Worm (Caenorhabditis elegans) whole organism, late embryonic: Measurements from ENCODE around the gene rom-1.
A peak's percentile ranks its signal among the peaks of the same experiment; 100 is the strongest.

Experiments used
- C08G9.2 ChIP-seq: sonication (generic microtip); optimal IDR thresholded peaks from 2 replicates; lab custom pipeline; 2016; ENCODE audit warnings: mild to moderate bottlenecking, missing genetic modification characterization, moderate library complexity, missing compliant biosample characterization
- C38D4.7 ChIP-seq: fragments of 200-800 bp; sonication (Bioruptor generic); optimal IDR thresholded peaks from 2 replicates; lab custom pipeline; 2018; ENCODE audit warnings: mild to moderate bottlenecking, missing genetic modification characterization, moderate library complexity, missing compliant biosample characterization
- F13H6.1 ChIP-seq: sonication (generic microtip); optimal IDR thresholded peaks from 2 replicates; lab custom pipeline; 2016; ENCODE audit warnings: missing genetic modification characterization, missing compliant biosample characterization
- K02D7.2 ChIP-seq: sonication (generic microtip); optimal IDR thresholded peaks from 2 replicates; lab custom pipeline; 2017; ENCODE audit warnings: mild to moderate bottlenecking, missing genetic modification characterization, missing compliant biosample characterization
- K09A11.1 ChIP-seq: sonication (generic microtip); optimal IDR thresholded peaks from 2 replicates; lab custom pipeline; 2017; ENCODE audit warnings: antibody characterized with exemption, mild to moderate bottlenecking, missing genetic modification characterization, missing compliant biosample characterization; ENCODE audit not compliant: insufficient read depth
- T23F11.4 ChIP-seq: fragments of 200-800 bp; sonication (Bioruptor generic); optimal IDR thresholded peaks from 2 replicates; lab custom pipeline; 2018; ENCODE audit warnings: mild to moderate bottlenecking, missing genetic modification characterization, missing compliant biosample characterization
- Y22D7AL.16 ChIP-seq: sonication (generic microtip); optimal IDR thresholded peaks from 2 replicates; lab custom pipeline; 2016; ENCODE audit warnings: missing genetic modification characterization, missing compliant biosample characterization
- ceh-14 ChIP-seq: sonication (generic microtip); optimal IDR thresholded peaks from 2 replicates; lab custom pipeline; 2016; ENCODE audit warnings: missing genotype, missing genetic modification characterization, missing compliant biosample characterization
- ceh-19 ChIP-seq: fragments of 200-800 bp; sonication (Bioruptor generic); optimal IDR thresholded peaks from 2 replicates; lab custom pipeline; 2018; ENCODE audit warnings: mild to moderate bottlenecking, missing genetic modification characterization, missing compliant biosample characterization
- ceh-2 ChIP-seq: sonication (generic microtip); optimal IDR thresholded peaks from 2 replicates; lab custom pipeline; 2016; ENCODE audit warnings: missing genotype, missing genetic modification characterization, missing compliant biosample characterization
- ceh-22 ChIP-seq: sonication (generic microtip); optimal IDR thresholded peaks from 2 replicates; lab custom pipeline; 2017; ENCODE audit warnings: missing biosample characterization, missing genetic modification characterization
- ceh-24 ChIP-seq: sonication (generic microtip); optimal IDR thresholded peaks from 2 replicates; lab custom pipeline; 2016; ENCODE audit warnings: mild to moderate bottlenecking, missing genetic modification characterization, missing compliant biosample characterization
- ceh-30 ChIP-seq: fragments of 150-350 bp; optimal IDR thresholded peaks from 2 replicates; lab custom pipeline; 2014; ENCODE audit warnings: missing biosample characterization, missing genetic modification characterization
- ceh-31 ChIP-seq: sonication (generic microtip); optimal IDR thresholded peaks from 2 replicates; lab custom pipeline; 2016; ENCODE audit warnings: missing genetic modification characterization, missing compliant biosample characterization
- ceh-34 ChIP-seq: sonication (generic microtip); optimal IDR thresholded peaks from 2 replicates; lab custom pipeline; 2016; ENCODE audit warnings: mild to moderate bottlenecking, missing genetic modification characterization, missing compliant biosample characterization
- ceh-6 ChIP-seq: fragments of 200-800 bp; sonication (Bioruptor generic); optimal IDR thresholded peaks from 2 replicates; lab custom pipeline; 2018; ENCODE audit warnings: mild to moderate bottlenecking, missing genetic modification characterization, missing compliant biosample characterization
- dmd-4 ChIP-seq: sonication (generic microtip); optimal IDR thresholded peaks from 2 replicates; lab custom pipeline; 2016; ENCODE audit warnings: borderline replicate concordance, missing genetic modification characterization, missing compliant biosample characterization
- dve-1 ChIP-seq: sonication (generic microtip); optimal IDR thresholded peaks from 2 replicates; lab custom pipeline; 2017; ENCODE audit warnings: antibody characterized with exemption, mild to moderate bottlenecking, missing genetic modification characterization, missing compliant biosample characterization
- elt-2 ChIP-seq: sonication (generic microtip); optimal IDR thresholded peaks from 2 replicates; lab custom pipeline; 2016; ENCODE audit warnings: missing genetic modification reagents, missing genetic modification characterization, missing compliant biosample characterization
- elt-4 ChIP-seq: sonication (generic microtip); optimal IDR thresholded peaks from 2 replicates; lab custom pipeline; 2016; ENCODE audit warnings: missing genetic modification characterization, missing compliant biosample characterization
- ets-4 ChIP-seq: sonication (generic microtip); optimal IDR thresholded peaks from 2 replicates; lab custom pipeline; 2016; ENCODE audit warnings: missing genetic modification characterization, missing compliant biosample characterization
- eyg-1 ChIP-seq: sonication (generic microtip); optimal IDR thresholded peaks from 2 replicates; lab custom pipeline; 2016; ENCODE audit warnings: missing genotype, missing genetic modification characterization, missing compliant biosample characterization
- fax-1 ChIP-seq: sonication (generic microtip); optimal IDR thresholded peaks from 2 replicates; lab custom pipeline; 2016; ENCODE audit warnings: missing genotype, missing genetic modification characterization, missing compliant biosample characterization
- fkh-10 ChIP-seq: fragments of 150-350 bp; optimal IDR thresholded peaks from 2 replicates; lab custom pipeline; 2014; ENCODE audit warnings: missing biosample characterization, missing genetic modification reagents, missing genetic modification characterization
- gmeb-2 ChIP-seq: sonication (generic microtip); optimal IDR thresholded peaks from 2 replicates; lab custom pipeline; 2016; ENCODE audit warnings: missing genetic modification characterization, inconsistent platforms, missing compliant biosample characterization
- hlh-30 ChIP-seq: sonication (generic microtip); optimal IDR thresholded peaks from 2 replicates; lab custom pipeline; 2017; ENCODE audit warnings: antibody characterized with exemption, missing genetic modification characterization, missing compliant biosample characterization; ENCODE audit not compliant: insufficient read depth
- hlh-8 ChIP-seq: sonication (generic microtip); optimal IDR thresholded peaks from 2 replicates; lab custom pipeline; 2016; ENCODE audit warnings: missing genotype, missing genetic modification characterization, missing compliant biosample characterization
- lim-6 ChIP-seq: sonication (generic microtip); optimal IDR thresholded peaks from 2 replicates; lab custom pipeline; 2016; ENCODE audit warnings: missing genetic modification characterization, missing compliant biosample characterization
- madf-2 ChIP-seq: sonication (generic microtip); optimal IDR thresholded peaks from 2 replicates; lab custom pipeline; 2017; ENCODE audit warnings: missing genetic modification characterization, missing compliant biosample characterization
- nfya-1 ChIP-seq: sonication (generic microtip); optimal IDR thresholded peaks from 2 replicates; lab custom pipeline; 2017; ENCODE audit warnings: missing genetic modification characterization, mild to moderate bottlenecking, missing compliant biosample characterization, antibody characterized with exemption, moderate library complexity
- nhr-11 ChIP-seq: fragments of 150-350 bp; optimal IDR thresholded peaks from 2 replicates; lab custom pipeline; 2014; ENCODE audit warnings: missing biosample characterization, missing genetic modification characterization
- npax-4 ChIP-seq: sonication (generic microtip); optimal IDR thresholded peaks from 2 replicates; lab custom pipeline; 2016; ENCODE audit warnings: missing genetic modification characterization, missing compliant biosample characterization
- odd-2 ChIP-seq: sonication (generic microtip); optimal IDR thresholded peaks from 2 replicates; lab custom pipeline; 2017; ENCODE audit warnings: antibody characterized with exemption, mild to moderate bottlenecking, missing genetic modification characterization, missing compliant biosample characterization
- pag-3 ChIP-seq: sonication (generic microtip); optimal IDR thresholded peaks from 2 replicates; lab custom pipeline; 2016; ENCODE audit warnings: missing compliant biosample characterization, missing genetic modification characterization, borderline replicate concordance
- pha-2 ChIP-seq: sonication (generic microtip); optimal IDR thresholded peaks from 2 replicates; lab custom pipeline; 2017; ENCODE audit warnings: mild to moderate bottlenecking, missing genetic modification characterization, missing compliant biosample characterization
- pqm-1 ChIP-seq: sonication (generic microtip); optimal IDR thresholded peaks from 2 replicates; lab custom pipeline; 2016; ENCODE audit warnings: missing genetic modification characterization, missing compliant biosample characterization
- pros-1 ChIP-seq: fragments of 150-350 bp; optimal IDR thresholded peaks from 2 replicates; lab custom pipeline; 2014; ENCODE audit warnings: missing biosample characterization, missing genetic modification reagents, missing genetic modification characterization
- ref-2 ChIP-seq: sonication (generic microtip); optimal IDR thresholded peaks from 2 replicates; lab custom pipeline; 2016; ENCODE audit warnings: missing genetic modification characterization, missing compliant biosample characterization
- rnt-1 ChIP-seq: sonication (generic microtip); optimal IDR thresholded peaks from 2 replicates; lab custom pipeline; 2016; ENCODE audit warnings: missing genetic modification characterization, missing compliant biosample characterization
- sdc-2 ChIP-seq: sonication (generic microtip); optimal IDR thresholded peaks from 2 replicates; lab custom pipeline; 2016; ENCODE audit warnings: missing genotype, missing genetic modification characterization, missing compliant biosample characterization
- tbx-2 ChIP-seq: sonication (generic microtip); optimal IDR thresholded peaks from 2 replicates; lab custom pipeline; 2016; ENCODE audit warnings: missing genetic modification characterization, missing compliant biosample characterization
- tbx-7 ChIP-seq: sonication (generic microtip); optimal IDR thresholded peaks from 2 replicates; lab custom pipeline; 2016; ENCODE audit warnings: missing genotype, missing genetic modification characterization, missing compliant biosample characterization
- ttx-3 ChIP-seq: sonication (generic microtip); optimal IDR thresholded peaks from 2 replicates; lab custom pipeline; 2016; ENCODE audit warnings: missing genetic modification reagents, missing genetic modification characterization, missing compliant biosample characterization
- unc-86 ChIP-seq: sonication (generic microtip); optimal IDR thresholded peaks from 2 replicates; lab custom pipeline; 2016; ENCODE audit warnings: missing genetic modification characterization, missing compliant biosample characterization
- ztf-16 ChIP-seq: sonication (generic microtip); optimal IDR thresholded peaks from 2 replicates; lab custom pipeline; 2017; ENCODE audit warnings: missing genetic modification characterization, missing compliant biosample characterization

rom-1 gene

ce11 chrIII:4947352-4947751, 40.4 kb downstream of the rom-1 start (continued):
- TF ChIP-seq pag-3 (tag; lab: Kevin White, UChicago): no peak
- TF ChIP-seq Y22D7AL.16 (tag; lab: Kevin White, UChicago): no peak
- no peak for TF ChIP-seq fkh-10 (GFP tag; lab: Kevin White, UChicago)
- TF ChIP-seq pqm-1 (tag; lab: Kevin White, UChicago): no peak
- TF ChIP-seq elt-2 (tag; lab: Kevin White, UChicago): no peak
- no peak for TF ChIP-seq elt-4 (tag; lab: Kevin White, UChicago)
- peak; percentile 10 for TF ChIP-seq pha-2 (tag; lab: Kevin White, UChicago)
- TF ChIP-seq dmd-4: peak; percentile 71
- TF ChIP-seq rnt-1 (tag; lab: Kevin White, UChicago): peak; percentile 85
- peak; percentile 37 for TF ChIP-seq K02D7.2
- no peak for TF ChIP-seq lim-6 (tag; lab: Kevin White, UChicago)
- TF ChIP-seq eyg-1 (tag; lab: Kevin White, UChicago): peak; percentile 30
- peak; percentile 29 for TF ChIP-seq unc-86
- no peak for TF ChIP-seq ceh-22 (tag; lab: Kevin White, UChicago)
- TF ChIP-seq ets-4 (tag; lab: Kevin White, UChicago): peak; percentile 19
- TF ChIP-seq hlh-8 (tag; lab: Kevin White, UChicago): peak; percentile 76
- peak; percentile 84 for TF ChIP-seq ceh-31 (tag; lab: Kevin White, UChicago)
- TF ChIP-seq ceh-6 (GFP tag; lab: Kevin White, UChicago): peak; percentile 2
- TF ChIP-seq madf-2 (tag; lab: Kevin White, UChicago): no peak
- TF ChIP-seq odd-2: no peak
- peak; percentile 18 for TF ChIP-seq C38D4.7 (GFP tag; lab: Kevin White, UChicago)
- no peak for TF ChIP-seq nhr-11 (tag; lab: Kevin White, UChicago)
- TF ChIP-seq ttx-3 (tag; lab: Kevin White, UChicago): no peak
- TF ChIP-seq dve-1: no peak

ce11 chrIII:4948631-4949030, 41.6 kb downstream of the rom-1 start:
- TF ChIP-seq npax-4 (no peak), ceh-34 (tag; lab: Kevin White, UChicago) (peak; percentile 49), gmeb-2 (no peak), ceh-2 (no peak), tbx-2 (tag; lab: Kevin White, UChicago) (peak; percentile 41), rnt-1 (tag; lab: Kevin White, UChicago) (peak; percentile 23), ets-4 (tag; lab: Kevin White, UChicago) (peak; percentile 27), hlh-30 (tag; lab: Kevin White, UChicago) (peak; percentile 23), ref-2 (peak; percentile 14), tbx-7 (tag; lab: Kevin White, UChicago) (peak; percentile 4), ceh-22 (tag; lab: Kevin White, UChicago) (no peak), dmd-4 (peak; percentile 45), F13H6.1 (peak; percentile 47), ceh-19 (GFP tag; lab: Kevin White, UChicago) (peak; percentile 17), ceh-31 (tag; lab: Kevin White, UChicago) (peak; percentile 50), C08G9.2 (peak; percentile 42), pros-1 (tag; lab: Kevin White, UChicago) (peak; percentile 30), K09A11.1 (no peak), sdc-2 (tag; lab: Kevin White, UChicago) (peak; percentile 49), dve-1 (no peak), nfya-1 (tag; lab: Kevin White, UChicago) (peak; percentile 11), T23F11.4 (GFP tag; lab: Kevin White, UChicago) (peak; percentile 43)

ce11 chrIII:4950345-4950744, 43.3 kb downstream of the rom-1 start:
- no peak for TF ChIP-seq F13H6.1
- TF ChIP-seq ceh-24: no peak
- TF ChIP-seq ztf-16 (tag; lab: Kevin White, UChicago): no peak
- TF ChIP-seq fax-1 (tag; lab: Kevin White, UChicago): no peak
- no peak for TF ChIP-seq ceh-14
- TF ChIP-seq ceh-30: no peak
